Fruit fly (Drosophila melanogaster) whole organism, wandering third instar larva: Measurements from ENCODE around the gene CG2887.

Experiments used
- CG32264 ChIP-seq: fragments of 200-800 bp; sonication (Bioruptor generic); optimal IDR thresholded peaks from 2 replicates; lab custom pipeline; 2016; ENCODE audit warnings: missing biosample characterization, missing genetic modification characterization
- CG9705 ChIP-seq: fragments of 200-800 bp; sonication (Bioruptor generic); optimal IDR thresholded peaks from 2 replicates; lab custom pipeline; 2018; ENCODE audit warnings: missing biosample characterization, mild to moderate bottlenecking, missing genetic modification characterization
- HLH106 ChIP-seq: fragments of 200-800 bp; optimal IDR thresholded peaks from 3 replicates; lab custom pipeline; 2019; ENCODE audit warnings: missing biosample characterization, mild to moderate bottlenecking, missing genetic modification characterization, moderate library complexity
- Hr83 ChIP-seq: fragments of 200-300 bp; sonication (Bioruptor generic); optimal IDR thresholded peaks from 2 replicates; lab custom pipeline; 2016; ENCODE audit warnings: missing biosample characterization, mild to moderate bottlenecking, missing genetic modification characterization, moderate library complexity; ENCODE audit not compliant: poor library complexity, severe bottlenecking
- Mio ChIP-seq: sonication (Bioruptor generic); optimal IDR thresholded peaks from 2 replicates; lab custom pipeline; 2016; ENCODE audit warnings: missing biosample characterization, missing genetic modification characterization
- OdsH ChIP-seq: fragments of 200-800 bp; sonication (Bioruptor generic); optimal IDR thresholded peaks from 2 replicates; lab custom pipeline; 2016; ENCODE audit warnings: missing biosample characterization, mild to moderate bottlenecking, missing genetic modification characterization
- Vsx2 ChIP-seq: fragments of 200-300, 225-300 bp; sonication (Bioruptor generic); optimal IDR thresholded peaks from 2 replicates; lab custom pipeline; 2018; ENCODE audit warnings: missing biosample characterization, missing genetic modification characterization; ENCODE audit not compliant: partially characterized antibody
- br ChIP-seq: fragments of 200-800 bp; sonication (Bioruptor generic); optimal IDR thresholded peaks from 2 replicates; lab custom pipeline; 2016; ENCODE audit warnings: missing biosample characterization, missing genetic modification characterization
- dmrt93B ChIP-seq: fragments of 200-800 bp; sonication (Bioruptor generic); optimal IDR thresholded peaks from 2 replicates; lab custom pipeline; 2018; ENCODE audit warnings: missing biosample characterization, mild to moderate bottlenecking, missing genetic modification characterization
- dsf ChIP-seq: sonication (Bioruptor generic); optimal IDR thresholded peaks from 2 replicates; lab custom pipeline; 2016; ENCODE audit warnings: missing biosample characterization, missing genetic modification characterization, borderline replicate concordance
- lola ChIP-seq: fragments of >200 bp; optimal IDR thresholded peaks from 2 replicates; lab custom pipeline; 2017; ENCODE audit warnings: missing biosample characterization, missing genetic modification characterization
- psq ChIP-seq: fragments of 200-800 bp; sonication (Bioruptor generic); optimal IDR thresholded peaks from 3 replicates; lab custom pipeline; 2017; ENCODE audit warnings: missing biosample characterization, mild to moderate bottlenecking, missing genetic modification characterization, moderate library complexity
- sv ChIP-seq: fragments of 200-800 bp; sonication (Bioruptor generic); optimal IDR thresholded peaks from 3 replicates; lab custom pipeline; 2016; ENCODE audit warnings: missing biosample characterization, missing genetic modification characterization
- usp ChIP-seq: fragments of >200 bp; optimal IDR thresholded peaks from 2 replicates; lab custom pipeline; 2017; ENCODE audit warnings: missing biosample characterization, missing genetic modification characterization

- no peak for TF ChIP-seq Hr83 (GFP tag; lab: Kevin White, UChicago)
- TF ChIP-seq lola (GFP tag; lab: Kevin White, UChicago), result no peak
- TF ChIP-seq dsf (GFP tag; lab: Kevin White, UChicago), result no peak
- no peak for TF ChIP-seq br (GFP tag; lab: Kevin White, UChicago)
- TF ChIP-seq CG32264 (GFP tag; lab: Kevin White, UChicago), result no peak
- TF ChIP-seq Vsx2, result no peak
- TF ChIP-seq usp (GFP tag; lab: Kevin White, UChicago), result no peak
- TF ChIP-seq dmrt93B (GFP tag; lab: Kevin White, UChicago), result no peak
- no peak for TF ChIP-seq OdsH (GFP tag; lab: Kevin White, UChicago)
- no peak for TF ChIP-seq CG9705 (GFP tag; lab: Kevin White, UChicago)
- TF ChIP-seq psq (GFP tag; lab: Kevin White, UChicago), result no peak
- TF ChIP-seq HLH106 (tag; lab: Kevin White, UChicago), result no peak
- no peak for TF ChIP-seq Mio (GFP tag; lab: Kevin White, UChicago)
- no peak for TF ChIP-seq sv (GFP tag; lab: Kevin White, UChicago)
These were observed 45.6 kb downstream of the CG2887 start, which contains the start of gene CG12640 for dm6 chrX:10432712-10433111.
